Worm (Caenorhabditis elegans) whole organism, young adult: ENCODE results near the gene M01E10.3.
A peak's percentile ranks its signal among the peaks of the same experiment; 100 is the strongest.

ENCODE experiments used
- F22D6.2 ChIP-seq: sonication (generic microtip); optimal IDR thresholded peaks from 2 replicates; lab custom pipeline; 2016; ENCODE audit warnings: mild to moderate bottlenecking, missing genetic modification characterization, missing compliant biosample characterization
- K11D2.4 ChIP-seq: fragments of 200-800 bp; sonication (Bioruptor generic); IDR thresholded peaks from 2 replicates; pipeline ENCODE4 v1.3.6; 2022; ENCODE audit warnings: missing genetic modification reagents, missing genetic modification characterization, missing compliant biosample characterization
- Y53G8AR.9 ChIP-seq: fragments of 200-800 bp; sonication (Bioruptor generic); conservative IDR thresholded peaks from 2 replicates; pipeline ENCODE4 v1.3.6; 2022; ENCODE audit warnings: missing genetic modification reagents, missing genetic modification characterization, missing compliant biosample characterization
- Y67H2A.10 ChIP-seq: fragments of 200-800 bp; sonication (Bioruptor generic); conservative IDR thresholded peaks from 2 replicates; pipeline ENCODE4 v1.3.6; 2022; ENCODE audit warnings: missing genetic modification reagents, missing genetic modification characterization, missing compliant biosample characterization
- Y79H2A.3 ChIP-seq: fragments of 200-800 bp; sonication (Bioruptor generic); conservative IDR thresholded peaks from 2 replicates; pipeline ENCODE4 v1.3.6; 2022; ENCODE audit warnings: missing genetic modification reagents, missing genetic modification characterization, missing compliant biosample characterization
- Y95B8A.8 ChIP-seq: fragments of 200-800 bp; sonication (Bioruptor generic); IDR thresholded peaks from 2 replicates; pipeline ENCODE4 v1.3.6; 2022; ENCODE audit warnings: missing genetic modification reagents, missing genetic modification characterization, missing compliant biosample characterization
- ZK185.1 ChIP-seq: sonication (generic microtip); optimal IDR thresholded peaks from 2 replicates; lab custom pipeline; 2016; ENCODE audit warnings: mild to moderate bottlenecking, missing genetic modification characterization, missing compliant biosample characterization; ENCODE audit not compliant: poor library complexity, severe bottlenecking
- atf-7 ChIP-seq: sonication (generic microtip); optimal IDR thresholded peaks from 2 replicates; lab custom pipeline; 2017; ENCODE audit warnings: mild to moderate bottlenecking, missing genetic modification characterization, missing compliant biosample characterization
- athp-1 ChIP-seq: sonication (generic microtip); optimal IDR thresholded peaks from 2 replicates; lab custom pipeline; 2017; ENCODE audit warnings: mild to moderate bottlenecking, missing genetic modification characterization, missing compliant biosample characterization
- attf-5 ChIP-seq: fragments of 200-800 bp; sonication (Bioruptor generic); optimal IDR thresholded peaks from 2 replicates; lab custom pipeline; 2018; ENCODE audit warnings: mild to moderate bottlenecking, missing genetic modification characterization, missing compliant biosample characterization
- bed-2 ChIP-seq: fragments of 200-800 bp; sonication (Bioruptor generic); IDR thresholded peaks from 2 replicates; pipeline ENCODE4 v1.3.6; 2022; ENCODE audit warnings: missing genetic modification reagents, missing genetic modification characterization, missing compliant biosample characterization
- cebp-1 ChIP-seq, 2 experiments: fragments of 200-800 bp in 1 of 2; sonication (Bioruptor generic) in 1 of 2; sonication (generic microtip) in 1 of 2; IDR thresholded peaks in 1 of 2; optimal IDR thresholded peaks in 1 of 2; 2 replicates each; pipeline versions ENCODE4 v1.3.6 to Lab custom; 2017 to 2022; ENCODE audit warnings: missing compliant biosample characterization in 2 of 2, missing genetic modification characterization in 2 of 2, mild to moderate bottlenecking in 1 of 2, missing genetic modification reagents in 1 of 2, moderate library complexity in 1 of 2
- chd-7 ChIP-seq: sonication (generic microtip); optimal IDR thresholded peaks from 2 replicates; lab custom pipeline; 2016; ENCODE audit warnings: mild to moderate bottlenecking, missing genetic modification characterization, moderate library complexity, missing compliant biosample characterization
- dox-1 ChIP-seq: fragments of 200-800 bp; sonication (Bioruptor generic); IDR thresholded peaks from 2 replicates; pipeline ENCODE4 v1.3.6; 2022; ENCODE audit warnings: missing genetic modification reagents, missing genetic modification characterization, missing compliant biosample characterization
- dpff-1 ChIP-seq: sonication (generic microtip); optimal IDR thresholded peaks from 2 replicates; lab custom pipeline; 2017; ENCODE audit warnings: mild to moderate bottlenecking, missing genetic modification characterization, missing compliant biosample characterization
- dpl-1 ChIP-seq: fragments of 150-350 bp; optimal IDR thresholded peaks from 2 replicates; lab custom pipeline; 2014; ENCODE audit warnings: missing biosample characterization, missing genetic modification reagents, missing genetic modification characterization
- efl-1 ChIP-seq: fragments of 150-350 bp; optimal IDR thresholded peaks from 2 replicates; lab custom pipeline; 2014; ENCODE audit warnings: missing biosample characterization, missing genetic modification reagents, missing genetic modification characterization
- egl-18 ChIP-seq: fragments of 200-800 bp; sonication (Bioruptor generic); IDR thresholded peaks from 2 replicates; pipeline ENCODE4 v1.3.6; 2022; ENCODE audit warnings: missing genetic modification reagents, missing genetic modification characterization, missing compliant biosample characterization
- gei-17 ChIP-seq: fragments of 200-800 bp; sonication (Bioruptor generic); optimal IDR thresholded peaks from 2 replicates; lab custom pipeline; 2018; ENCODE audit warnings: mild to moderate bottlenecking, missing genetic modification characterization, missing compliant biosample characterization
- hmg-1.2 ChIP-seq: fragments of 200-800 bp; sonication (Bioruptor generic); IDR thresholded peaks from 2 replicates; pipeline ENCODE4 v1.3.6; 2022; ENCODE audit warnings: missing genetic modification reagents, missing genetic modification characterization, missing compliant biosample characterization
- hmg-20 ChIP-seq: fragments of 200-800 bp; sonication (Bioruptor generic); IDR thresholded peaks from 2 replicates; pipeline ENCODE4 v1.3.6; 2022; ENCODE audit warnings: missing genetic modification reagents, missing genetic modification characterization, missing compliant biosample characterization
- let-526 ChIP-seq: fragments of 200-800 bp; sonication (Bioruptor generic); IDR thresholded peaks from 2 replicates; pipeline ENCODE4 v1.3.6; 2022; ENCODE audit warnings: missing genetic modification reagents, missing genetic modification characterization, missing compliant biosample characterization
- let-607 ChIP-seq, 2 experiments: fragments of 200-800 bp in 1 of 2; sonication (Bioruptor generic) in 1 of 2; sonication (generic microtip) in 1 of 2; optimal IDR thresholded peaks; 2 replicates each; lab custom pipeline; 2016 to 2018; ENCODE audit warnings: mild to moderate bottlenecking in 2 of 2, missing compliant biosample characterization in 2 of 2, missing genetic modification characterization in 2 of 2, moderate library complexity in 2 of 2, missing genotype in 1 of 2
- lin-40 ChIP-seq: sonication (generic microtip); optimal IDR thresholded peaks from 2 replicates; lab custom pipeline; 2016; ENCODE audit warnings: missing genetic modification characterization, mild to moderate bottlenecking, missing compliant biosample characterization, missing genotype, missing genetic modification reagents
- mcd-1 ChIP-seq: fragments of 200-800 bp; sonication (Bioruptor generic); IDR thresholded peaks from 2 replicates; pipeline ENCODE4 v1.3.6; 2022; ENCODE audit warnings: missing genetic modification reagents, missing genetic modification characterization, missing compliant biosample characterization
- mel-28 ChIP-seq: sonication (generic microtip); optimal IDR thresholded peaks from 2 replicates; lab custom pipeline; 2016; ENCODE audit warnings: borderline replicate concordance, mild to moderate bottlenecking, missing genetic modification characterization, missing compliant biosample characterization
- nfya-1 ChIP-seq: sonication (generic microtip); optimal IDR thresholded peaks from 2 replicates; lab custom pipeline; 2017; ENCODE audit warnings: antibody characterized with exemption, missing compliant biosample characterization, missing genetic modification characterization, borderline replicate concordance; ENCODE audit not compliant: insufficient read depth
- nfyb-1 ChIP-seq: fragments of 200-800 bp; sonication (Bioruptor generic); IDR thresholded peaks from 2 replicates; pipeline ENCODE4 v1.3.6; 2022; ENCODE audit warnings: missing genetic modification reagents, missing genetic modification characterization, missing compliant biosample characterization
- nhr-80 ChIP-seq: sonication (generic microtip); optimal IDR thresholded peaks from 2 replicates; lab custom pipeline; 2016; ENCODE audit warnings: missing genetic modification characterization, missing compliant biosample characterization
- pha-4 ChIP-seq: fragments of 150-350 bp; sonication (generic microtip); optimal IDR thresholded peaks from 2 replicates; lab custom pipeline; 2014; ENCODE audit warnings: missing biosample characterization, missing genetic modification reagents, missing genetic modification characterization
- rpc-1 ChIP-seq, 2 experiments: fragments of 150-350 bp in 1 of 2; sonication (generic microtip) in 1 of 2; optimal IDR thresholded peaks; 2 replicates each; lab custom pipeline; 2014 to 2018; ENCODE audit warnings: missing biosample characterization in 1 of 2, missing genetic modification characterization in 1 of 2, missing genetic modification reagents in 1 of 2, missing genotype in 1 of 2
- sdz-38 ChIP-seq: sonication (generic microtip); optimal IDR thresholded peaks from 2 replicates; lab custom pipeline; 2016; ENCODE audit warnings: missing genotype, missing genetic modification characterization, missing compliant biosample characterization
- snpc-1.3 ChIP-seq: sonication (generic microtip); optimal IDR thresholded peaks from 2 replicates; lab custom pipeline; 2017; ENCODE audit warnings: missing genetic modification characterization, mild to moderate bottlenecking, missing compliant biosample characterization, antibody characterized with exemption, moderate library complexity, missing genotype, missing genetic modification reagents; ENCODE audit not compliant: insufficient read depth
- somi-1 ChIP-seq: fragments of 200-800 bp; sonication (Bioruptor generic); optimal IDR thresholded peaks from 2 replicates; lab custom pipeline; 2018; ENCODE audit warnings: mild to moderate bottlenecking, missing genetic modification characterization, missing compliant biosample characterization
- xnd-1 ChIP-seq: sonication (generic microtip); optimal IDR thresholded peaks from 2 replicates; lab custom pipeline; 2016; ENCODE audit warnings: missing genotype, missing genetic modification reagents, missing genetic modification characterization, missing compliant biosample characterization
- ztf-22 ChIP-seq: fragments of 200-800 bp; sonication (Bioruptor generic); optimal IDR thresholded peaks from 2 replicates; lab custom pipeline; 2018; ENCODE audit warnings: mild to moderate bottlenecking, missing genetic modification characterization, moderate library complexity, missing compliant biosample characterization
- ztf-25 ChIP-seq: fragments of 200-800 bp; sonication (Bioruptor generic); IDR thresholded peaks from 2 replicates; pipeline ENCODE4 v1.3.6; 2022; ENCODE audit warnings: missing genetic modification reagents, missing genetic modification characterization, missing compliant biosample characterization
- ztf-26 ChIP-seq: sonication (generic microtip); optimal IDR thresholded peaks from 2 replicates; lab custom pipeline; 2017; ENCODE audit warnings: missing genetic modification characterization, missing compliant biosample characterization
- ztf-28 ChIP-seq: fragments of 200-800 bp; sonication (Bioruptor generic); IDR thresholded peaks from 2 replicates; pipeline ENCODE4 v1.3.6; 2022; ENCODE audit warnings: missing genetic modification reagents, missing genetic modification characterization, missing compliant biosample characterization

Gene M01E10.3

ce11 chrIII:2099808-2100366 is 45.9 kb upstream of the M01E10.3 start (continued):
- TF ChIP-seq Y53G8AR.9 (GFP tag; lab: Robert Waterston, UW) (0 out of 2 replicates have a peak, but pooled peaks have one; percentile 37), chd-7 (tag; lab: Kevin White, UChicago) (no peak), bed-2 (no peak), hmg-1.2 (GFP tag; lab: Robert Waterston, UW) (0 out of 2 replicates have a peak, but pooled peaks have one; percentile 15), ztf-26 (tag; lab: Kevin White, UChicago) (peak; percentile 28), dpff-1 (no peak), let-607 (tag; optimal IDR thresholded peaks at IDR 0.05; lab: Kevin White, UChicago) (peak in 1 of 2 experiments; percentile 50), pha-4 (tag; lab: Kevin White, UChicago) (peak; percentile 16)

- TF ChIP-seq Y95B8A.8 (no peak), Y67H2A.10 (no peak), let-526 (no peak)
Observed at ce11 chrIII:2098185-2098584, 44.2 kb upstream of the M01E10.3 start.

ce11 chrIII:2092409-2092808 is 38.4 kb upstream of the M01E10.3 start, which contains the start of gene Y48G9A.9:
Gene Y48G9A.9, plus strand, starts transcription at chrIII:2092709.
- TF ChIP-seq athp-1 (tag; lab: Kevin White, UChicago) = no peak
- no peak for TF ChIP-seq F22D6.2 (tag; lab: Kevin White, UChicago)

DNA sequence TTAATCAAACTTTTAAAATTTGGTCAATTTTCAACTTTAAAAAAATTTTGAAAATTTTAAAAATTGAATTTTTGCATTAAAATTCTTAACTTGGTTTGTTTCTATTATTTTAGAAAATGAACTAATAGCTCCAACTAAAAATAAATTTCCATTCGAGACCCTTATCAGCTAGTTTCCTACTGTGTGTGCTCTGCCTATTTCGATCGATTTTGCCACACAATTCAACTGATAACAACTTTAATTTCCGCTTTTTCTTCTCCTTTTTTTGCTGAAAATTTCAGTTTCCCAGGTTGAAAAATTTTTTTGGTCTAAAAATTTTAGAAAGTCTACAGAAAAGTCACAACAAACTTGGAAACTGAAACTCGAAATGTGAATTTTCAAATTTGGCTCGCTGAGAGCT is 37.4 kb upstream of the M01E10.3 start:
- peak; percentile 30 for TF ChIP-seq nhr-80 (tag; lab: Kevin White, UChicago)
- TF ChIP-seq mcd-1 (GFP tag; lab: Robert Waterston, UW) = no peak

- TF ChIP-seq xnd-1 (tag; lab: Kevin White, UChicago) (no peak), hmg-20 (GFP tag; lab: Robert Waterston, UW) (no peak), bed-2 (no peak), nfyb-1 (0 out of 2 replicates have a peak, but pooled peaks have one; percentile 17), sdz-38 (tag; lab: Kevin White, UChicago) (no peak), ztf-28 (GFP tag; lab: Robert Waterston, UW) (no peak), atf-7 (tag; lab: Kevin White, UChicago) (no peak), snpc-1.3 (tag; lab: Kevin White, UChicago) (no peak), lin-40 (tag; lab: Kevin White, UChicago) (peak; percentile 82), K11D2.4 (GFP tag; lab: Robert Waterston, UW) (peak; percentile 59; the same call in 1 of the 2 replicates), somi-1 (GFP tag; lab: Kevin White, UChicago) (peak; percentile 0), ztf-22 (GFP tag; lab: Kevin White, UChicago) (no peak), efl-1 (GFP tag; lab: Kevin White, UChicago) (no peak), Y67H2A.10 (no peak), Y79H2A.3 (no peak), egl-18 (GFP tag; lab: Robert Waterston, UW) (no peak), Y95B8A.8 (no peak), nhr-80 (tag; lab: Kevin White, UChicago) (peak; percentile 12), mel-28 (no peak), cebp-1 (GFP tag; IDR thresholded peaks at IDR 0.05; lab: Robert Waterston, UW) (no peak), cebp-1 (tag; optimal IDR thresholded peaks at IDR 0.05; lab: Kevin White, UChicago) (peak; percentile 60), dox-1 (GFP tag; lab: Robert Waterston, UW) (no peak), gei-17 (GFP tag; lab: Kevin White, UChicago) (no peak), ZK185.1 (no peak), mcd-1 (GFP tag; lab: Robert Waterston, UW) (peak; percentile 26; the same call in 1 of the 2 replicates), ztf-25 (GFP tag; lab: Robert Waterston, UW) (no peak), nfya-1 (tag; lab: Kevin White, UChicago) (no peak), F22D6.2 (tag; lab: Kevin White, UChicago) (peak; percentile 12), dpl-1 (GFP tag; lab: Kevin White, UChicago) (no peak), rpc-1 (optimal IDR thresholded peaks at IDR 0.05; lab: Kevin White, UChicago) (no peak), rpc-1 (tag; optimal IDR thresholded peaks at IDR 0.05; lab: Kevin White, UChicago) (no peak), attf-5 (GFP tag; lab: Kevin White, UChicago) (peak; percentile 68)
Observed at ce11 chrIII:2090695-2091094, 36.7 kb upstream of the M01E10.3 start.
